Worm (Caenorhabditis elegans): ENCODE data around the gene F49F1.4.

DNA sequence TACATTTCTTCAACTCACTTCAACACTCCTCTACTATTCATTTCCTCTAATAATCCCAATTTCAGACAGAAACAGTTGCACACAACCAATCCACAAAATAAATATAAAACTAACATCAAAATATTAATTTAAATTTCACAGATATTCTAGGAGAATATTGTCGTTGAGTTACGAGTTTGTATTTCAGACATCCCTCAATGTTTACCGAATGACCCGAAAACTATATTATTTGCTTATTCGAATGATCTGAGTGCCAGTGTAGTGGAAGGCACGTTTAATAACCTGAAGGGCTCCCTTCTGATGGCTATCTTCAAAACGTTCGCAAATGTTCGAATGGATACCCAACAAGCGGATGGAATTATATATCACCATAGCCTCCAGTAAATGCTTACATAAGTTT is 29.2 kb upstream of the F49F1.4 start, which contains the start of gene R07C12.3:
- no peak for TF ChIP-seq ceh-88 (GFP tag; IDR thresholded peaks at IDR 0.05)
- no peak for TF ChIP-seq egl-27 (tag; optimal IDR thresholded peaks at IDR 0.05)
- no peak for TF ChIP-seq pag-3 (tag; optimal IDR thresholded peaks at IDR 0.05; ENCODE audit: borderline replicate concordance, insufficient read depth)
- no peak for TF ChIP-seq unc-62 (GFP tag; optimal IDR thresholded peaks at IDR 0.05)
- TF ChIP-seq alr-1 (tag; optimal IDR thresholded peaks at IDR 0.05; ENCODE audit: borderline replicate concordance): no peak
- no peak for TF ChIP-seq mab-9 (GFP tag; IDR thresholded peaks at IDR 0.05)
- no peak for TF ChIP-seq fkh-10 (GFP tag; optimal IDR thresholded peaks at IDR 0.05)
- no peak for TF ChIP-seq sptf-1 (tag; optimal IDR thresholded peaks at IDR 0.05)
- no peak for TF ChIP-seq lin-15B (tag; optimal IDR thresholded peaks at IDR 0.05)
- TF ChIP-seq ama-1 (optimal IDR thresholded peaks at IDR 0.05): no peak
- TF ChIP-seq ets-5 (GFP tag; IDR thresholded peaks at IDR 0.05): no peak
- TF ChIP-seq nhr-77 (tag; optimal IDR thresholded peaks at IDR 0.05): no peak
- TF ChIP-seq elt-3 (tag; optimal IDR thresholded peaks at IDR 0.05): no peak
- TF ChIP-seq nhr-11 (tag; optimal IDR thresholded peaks at IDR 0.05): no peak

Data from whole organism, L1 larva.